Worm (Caenorhabditis elegans) whole organism, L2 larva: ENCODE results near the gene rip-1.
A peak's percentile ranks its signal among the peaks of the same experiment; 100 is the strongest.
"Not testable (repeated sequence)": the region's sequence is repeated elsewhere in the genome, so short reads cannot be mapped to it uniquely, and the experiment has no call there.

Experiments
- C34F6.9 ChIP-seq: fragments of 150-350 bp; optimal IDR thresholded peaks from 2 replicates; lab custom pipeline; 2014; ENCODE audit warnings: missing biosample characterization, missing genetic modification characterization
- F13H6.1 ChIP-seq: sonication (generic microtip); optimal IDR thresholded peaks from 2 replicates; lab custom pipeline; 2016; ENCODE audit warnings: missing genetic modification characterization, missing compliant biosample characterization
- R02D3.7 ChIP-seq: fragments of 150-350 bp; optimal IDR thresholded peaks from 2 replicates; lab custom pipeline; 2014; ENCODE audit warnings: missing biosample characterization, missing genetic modification characterization
- Y55F3AM.14 ChIP-seq: fragments of 200-800 bp; sonication (Bioruptor generic); optimal IDR thresholded peaks from 2 replicates; lab custom pipeline; 2018; ENCODE audit warnings: mild to moderate bottlenecking, missing genetic modification characterization, missing compliant biosample characterization
- ZK546.5 ChIP-seq: sonication (generic microtip); optimal IDR thresholded peaks from 2 replicates; lab custom pipeline; 2017; ENCODE audit warnings: missing biosample characterization, missing genetic modification characterization
- alr-1 ChIP-seq: fragments of 150-350 bp; optimal IDR thresholded peaks from 2 replicates; lab custom pipeline; 2014; ENCODE audit warnings: missing biosample characterization, missing genetic modification characterization
- ama-1 ChIP-seq: fragments of 150-350 bp; optimal IDR thresholded peaks from 2 replicates; lab custom pipeline; 2018; ENCODE audit warnings: inconsistent platforms
- blmp-1 ChIP-seq: sonication (generic microtip); optimal IDR thresholded peaks from 2 replicates; lab custom pipeline; 2017; ENCODE audit warnings: missing genetic modification characterization, mild to moderate bottlenecking, missing compliant biosample characterization, antibody characterized with exemption, moderate library complexity; ENCODE audit not compliant: insufficient read depth
- ceh-16 ChIP-seq: fragments of 150-350 bp; optimal IDR thresholded peaks from 2 replicates; lab custom pipeline; 2014; ENCODE audit warnings: missing biosample characterization, missing genetic modification characterization
- ceh-82 ChIP-seq: fragments of 150-350 bp; optimal IDR thresholded peaks from 2 replicates; lab custom pipeline; 2014; ENCODE audit warnings: missing biosample characterization, missing genetic modification characterization
- crh-2 ChIP-seq: sonication (generic microtip); optimal IDR thresholded peaks from 2 replicates; lab custom pipeline; 2017; ENCODE audit warnings: missing biosample characterization, missing genetic modification characterization
- dmd-4 ChIP-seq: sonication (generic microtip); optimal IDR thresholded peaks from 2 replicates; lab custom pipeline; 2017; ENCODE audit warnings: missing biosample characterization, missing genetic modification characterization
- egl-27 ChIP-seq: sonication (generic microtip); optimal IDR thresholded peaks from 3 replicates; lab custom pipeline; 2017; ENCODE audit warnings: missing biosample characterization, missing genetic modification reagents, missing genetic modification characterization
- elt-1 ChIP-seq: fragments of 150-350 bp; optimal IDR thresholded peaks from 2 replicates; lab custom pipeline; 2014; ENCODE audit warnings: missing biosample characterization, missing genetic modification characterization
- elt-3 ChIP-seq: sonication (generic microtip); optimal IDR thresholded peaks from 2 replicates; lab custom pipeline; 2017; ENCODE audit warnings: missing biosample characterization, missing genetic modification characterization
- fos-1 ChIP-seq: fragments of 150-350 bp; optimal IDR thresholded peaks from 2 replicates; lab custom pipeline; 2014; ENCODE audit warnings: missing biosample characterization, missing genetic modification characterization
- gmeb-1 ChIP-seq: fragments of 150-350 bp; optimal IDR thresholded peaks from 2 replicates; lab custom pipeline; 2014; ENCODE audit warnings: missing biosample characterization, missing genetic modification characterization
- lin-11 ChIP-seq: fragments of 150-350 bp; sonication (generic microtip); optimal IDR thresholded peaks from 2 replicates; lab custom pipeline; 2014; ENCODE audit warnings: missing biosample characterization, missing genetic modification characterization, inconsistent platforms, mixed read lengths
- lin-13 ChIP-seq: fragments of 150-350 bp; optimal IDR thresholded peaks from 2 replicates; lab custom pipeline; 2014; ENCODE audit warnings: missing biosample characterization, missing genetic modification reagents, missing genetic modification characterization
- lsy-2 ChIP-seq, 2 experiments: fragments of 150-350 bp in 1 of 2; sonication (generic microtip) in 1 of 2; optimal IDR thresholded peaks; 2 replicates each; lab custom pipeline; 2014 to 2017; ENCODE audit warnings: missing biosample characterization in 2 of 2, missing genetic modification characterization in 2 of 2
- mab-5 ChIP-seq: fragments of 150-350 bp; optimal IDR thresholded peaks from 2 replicates; lab custom pipeline; 2014; ENCODE audit warnings: missing biosample characterization, missing genetic modification characterization
- mdl-1 ChIP-seq, 2 experiments: fragments of 150-350 bp in 1 of 2; sonication (generic microtip) in 1 of 2; optimal IDR thresholded peaks; 2 replicates each; lab custom pipeline; 2017; ENCODE audit warnings: missing biosample characterization in 2 of 2, missing genetic modification characterization in 2 of 2
- nhr-10 ChIP-seq: sonication (generic microtip); optimal IDR thresholded peaks from 2 replicates; lab custom pipeline; 2017; ENCODE audit warnings: missing biosample characterization, missing genetic modification characterization
- nhr-11 ChIP-seq: fragments of 150-350 bp; optimal IDR thresholded peaks from 2 replicates; lab custom pipeline; 2014; ENCODE audit warnings: missing biosample characterization, missing genetic modification characterization
- nhr-12 ChIP-seq: fragments of 150-350 bp; optimal IDR thresholded peaks from 2 replicates; lab custom pipeline; 2014; ENCODE audit warnings: missing biosample characterization, missing genetic modification characterization
- nhr-129 ChIP-seq: fragments of 150-350 bp; optimal IDR thresholded peaks from 2 replicates; lab custom pipeline; 2014; ENCODE audit warnings: missing biosample characterization, missing genetic modification characterization
- nhr-21 ChIP-seq: fragments of 150-350 bp; optimal IDR thresholded peaks from 2 replicates; lab custom pipeline; 2014; ENCODE audit warnings: missing biosample characterization, missing genetic modification characterization
- nhr-23 ChIP-seq: fragments of 150-350 bp; optimal IDR thresholded peaks from 2 replicates; lab custom pipeline; 2014; ENCODE audit warnings: missing biosample characterization, missing genetic modification reagents, missing genetic modification characterization
- nhr-237 ChIP-seq: fragments of 150-350 bp; optimal IDR thresholded peaks from 2 replicates; lab custom pipeline; 2014; ENCODE audit warnings: missing biosample characterization, missing genetic modification characterization
- nhr-25 ChIP-seq: fragments of 150-350 bp; sonication (generic microtip); optimal IDR thresholded peaks from 3 replicates; lab custom pipeline; 2014; ENCODE audit warnings: missing biosample characterization, missing genetic modification characterization
- nhr-6 ChIP-seq: fragments of 150-350 bp; optimal IDR thresholded peaks from 2 replicates; lab custom pipeline; 2014; ENCODE audit warnings: missing biosample characterization, missing genetic modification characterization
- peb-1 ChIP-seq: fragments of 150-350 bp; optimal IDR thresholded peaks from 2 replicates; lab custom pipeline; 2014; ENCODE audit warnings: missing biosample characterization, missing genetic modification characterization
- sem-4 ChIP-seq: fragments of 150-350 bp; optimal IDR thresholded peaks from 2 replicates; lab custom pipeline; 2014; ENCODE audit warnings: missing biosample characterization, missing genetic modification reagents, missing genetic modification characterization
- skn-1 ChIP-seq: sonication (generic microtip); optimal IDR thresholded peaks from 2 replicates; lab custom pipeline; 2017; ENCODE audit warnings: missing biosample characterization, missing genetic modification characterization
- sma-3 ChIP-seq: sonication (generic microtip); optimal IDR thresholded peaks from 2 replicates; lab custom pipeline; 2016; ENCODE audit warnings: missing genetic modification reagents, missing genetic modification characterization, missing compliant biosample characterization
- sma-9 ChIP-seq, 2 experiments: fragments of 150-350 bp in 1 of 2; sonication (generic microtip) in 1 of 2; optimal IDR thresholded peaks; 2 replicates each; lab custom pipeline; 2014 to 2016; ENCODE audit warnings: missing genetic modification characterization in 2 of 2, mild to moderate bottlenecking in 1 of 2, missing biosample characterization in 1 of 2, missing compliant biosample characterization in 1 of 2, missing genetic modification reagents in 1 of 2, moderate library complexity in 1 of 2
- snpc-4 ChIP-seq: fragments of 150-350 bp; optimal IDR thresholded peaks from 2 replicates; lab custom pipeline; 2014; ENCODE audit warnings: missing biosample characterization, missing genetic modification characterization
- unc-55 ChIP-seq: fragments of 150-350 bp; sonication (generic microtip); optimal IDR thresholded peaks from 3 replicates; lab custom pipeline; 2014; ENCODE audit warnings: missing biosample characterization, missing genetic modification reagents, missing genetic modification characterization
- unc-62 ChIP-seq: fragments of 150-350 bp; optimal IDR thresholded peaks from 2 replicates; lab custom pipeline; 2014; ENCODE audit warnings: missing biosample characterization, missing genetic modification reagents, missing genetic modification characterization
- zag-1 ChIP-seq: fragments of 150-350 bp; optimal IDR thresholded peaks from 2 replicates; lab custom pipeline; 2014; ENCODE audit warnings: missing biosample characterization, missing genetic modification characterization
- ztf-1 ChIP-seq: fragments of 200-800 bp; sonication (Bioruptor generic); conservative IDR thresholded peaks from 2 replicates; pipeline ENCODE4 v1.3.6; 2022; ENCODE audit warnings: missing genetic modification characterization, missing compliant biosample characterization
- ztf-11 ChIP-seq: sonication (generic microtip); optimal IDR thresholded peaks from 2 replicates; lab custom pipeline; 2017; ENCODE audit warnings: missing biosample characterization, missing genetic modification characterization
- ztf-4 ChIP-seq: fragments of 150-350 bp; optimal IDR thresholded peaks from 2 replicates; lab custom pipeline; 2014; ENCODE audit warnings: missing biosample characterization, missing genetic modification characterization

rip-1 gene

ce11 chrIII:10233979-10234378 lies 24.6 kb downstream of the rip-1 start, which contains the start of gene paml-1:
TSS of gene paml-1 (minus strand) at chrIII:10234079.
- TF ChIP-seq ztf-1 (GFP tag; lab: Robert Waterston, UW) (no peak), ceh-82 (tag; lab: Kevin White, UChicago) (no peak), fos-1 (tag; lab: Kevin White, UChicago) (no peak), alr-1 (no peak), peb-1 (tag; lab: Kevin White, UChicago) (no peak), ceh-16 (tag; lab: Kevin White, UChicago) (no peak)

- TF ChIP-seq elt-3 (tag; lab: Kevin White, UChicago) (no peak), unc-62 (no peak), nhr-129 (no peak)
Measured at ce11 chrIII:10231641-10232040, 26.9 kb downstream of the rip-1 start.

- not testable (repeated sequence) for TF ChIP-seq nhr-6, R02D3.7, skn-1 (tag; lab: Kevin White, UChicago)
Measured at ce11 chrIII:10221860-10222259, 36.7 kb downstream of the rip-1 start, which contains the start of gene Y70G10A.4. TSS of gene Y70G10A.4 (plus strand) at chrIII:10222160.

- TF ChIP-seq mab-5 (tag; lab: Kevin White, UChicago) (peak; percentile 59), lin-11 (tag; lab: Kevin White, UChicago) (peak; percentile 61), lsy-2 (tag; optimal IDR thresholded peaks at IDR 0.05; lab: Kevin White, UChicago) (peak; percentile 97 to 99), egl-27 (tag; lab: Kevin White, UChicago) (no peak), blmp-1 (tag; lab: Kevin White, UChicago) (peak; percentile 19), fos-1 (tag; lab: Kevin White, UChicago) (peak; percentile 60), gmeb-1 (tag; lab: Kevin White, UChicago) (peak; percentile 91), nhr-10 (tag; lab: Kevin White, UChicago) (no peak), nhr-129 (peak; percentile 65), snpc-4 (tag; lab: Kevin White, UChicago) (peak; percentile 55), ZK546.5 (tag; lab: Kevin White, UChicago) (peak; percentile 31), F13H6.1 (tag; lab: Kevin White, UChicago) (peak; percentile 66), nhr-6 (tag; lab: Kevin White, UChicago) (peak; percentile 60), ztf-11 (tag; lab: Kevin White, UChicago) (no peak), Y55F3AM.14 (no peak), mdl-1 (tag; optimal IDR thresholded peaks at IDR 0.05; lab: Kevin White, UChicago) (peak in 1 of 2 experiments; percentile 54), nhr-25 (tag; lab: Kevin White, UChicago) (peak; percentile 86), unc-55 (GFP tag; lab: Kevin White, UChicago) (peak; percentile 98), sma-3 (GFP tag; lab: Kevin White, UChicago) (peak; percentile 81), ztf-4 (tag; lab: Kevin White, UChicago) (peak; percentile 1), ceh-82 (tag; lab: Kevin White, UChicago) (no peak), zag-1 (tag; lab: Kevin White, UChicago) (no peak), nhr-237 (tag; lab: Kevin White, UChicago) (no peak), ama-1 (peak; percentile 41), nhr-12 (tag; lab: Kevin White, UChicago) (no peak), ceh-16 (tag; lab: Kevin White, UChicago) (peak; percentile 25), crh-2 (peak; percentile 90), lin-13 (GFP tag; lab: Kevin White, UChicago) (peak; percentile 90), dmd-4 (tag; lab: Kevin White, UChicago) (no peak), sem-4 (tag; lab: Kevin White, UChicago) (peak; percentile 72), elt-1 (tag; lab: Kevin White, UChicago) (no peak), nhr-21 (tag; lab: Kevin White, UChicago) (peak; percentile 74), unc-62 (no peak), peb-1 (tag; lab: Kevin White, UChicago) (no peak), sma-9 (GFP tag; optimal IDR thresholded peaks at IDR 0.05; lab: Kevin White, UChicago) (no peak), sma-9 (tag; optimal IDR thresholded peaks at IDR 0.05; lab: Kevin White, UChicago) (no peak), nhr-11 (no peak), nhr-23 (tag; lab: Kevin White, UChicago) (no peak), R02D3.7 (tag; lab: Kevin White, UChicago) (peak; percentile 5), skn-1 (tag; lab: Kevin White, UChicago) (peak; percentile 2), elt-3 (tag; lab: Kevin White, UChicago) (no peak), C34F6.9 (tag; lab: Kevin White, UChicago) (peak; percentile 91)
Measured at ce11 chrIII:10218587-10218986, 40.0 kb downstream of the rip-1 start, which contains the start of the genes rde-4 and cox-14. TSS of gene rde-4 (minus strand) at chrIII:10218646. TSS of gene cox-14 (plus strand) at chrIII:10218942.
